Fruit fly (Drosophila melanogaster) whole organism, embryonic: ENCODE measurements around the gene CG7342.

Experiments
- Abd-B ChIP-seq: fragments of 200-800 bp; sonication (Bioruptor generic); optimal IDR thresholded peaks from 2 replicates; lab custom pipeline; 2018; ENCODE audit warnings: missing biosample characterization, mild to moderate bottlenecking, missing genetic modification characterization, moderate library complexity
- Asciz ChIP-seq: fragments of 200-800 bp; sonication (Bioruptor generic); optimal IDR thresholded peaks from 2 replicates; lab custom pipeline; 2017; ENCODE audit warnings: missing biosample characterization, mild to moderate bottlenecking, missing genetic modification characterization, missing genetic modification reagents
- Atf-2 ChIP-seq: fragments of 200-800 bp; sonication (Bioruptor generic); optimal IDR thresholded peaks from 2 replicates; lab custom pipeline; 2016; ENCODE audit warnings: missing biosample characterization, missing genetic modification characterization
- Atf3 ChIP-seq: fragments of 200-800 bp; sonication (Bioruptor generic); optimal IDR thresholded peaks from 3 replicates; lab custom pipeline; 2016; ENCODE audit warnings: missing biosample characterization, missing genetic modification characterization
- Awh ChIP-seq: fragments of 200-800 bp; sonication (Bioruptor generic); IDR thresholded peaks from 2 replicates; pipeline ENCODE4, ENCODE4 v1.3.6; 2022; ENCODE audit warnings: missing biosample characterization, missing genetic modification characterization
- CG11093 ChIP-seq: fragments of 200-800 bp; sonication (Bioruptor generic); IDR thresholded peaks from 3 replicates; pipeline ENCODE4 v1.3.6; 2022; ENCODE audit warnings: missing biosample characterization, missing genetic modification characterization
- CG13287 ChIP-seq: fragments of 200-800 bp; sonication (Bioruptor generic); IDR thresholded peaks from 2 replicates; pipeline ENCODE4 v1.3.6; 2022; ENCODE audit warnings: missing biosample characterization, missing genetic modification characterization; ENCODE audit not compliant: partially characterized antibody
- CG1529 ChIP-seq: fragments of 200-800 bp; sonication (Bioruptor generic); optimal IDR thresholded peaks from 3 replicates; lab custom pipeline; 2018; ENCODE audit warnings: missing biosample characterization, missing genetic modification characterization
- CG16863 ChIP-seq: fragments of 200-800 bp; sonication (Bioruptor generic); optimal IDR thresholded peaks from 3 replicates; lab custom pipeline; 2016; ENCODE audit warnings: missing biosample characterization, missing genetic modification characterization
- CG17802 ChIP-seq: fragments of 200-800 bp; sonication (Bioruptor generic); optimal IDR thresholded peaks from 2 replicates; lab custom pipeline; 2018; ENCODE audit warnings: missing biosample characterization, mild to moderate bottlenecking, missing genetic modification characterization, moderate library complexity
- CG17829 ChIP-seq: fragments of 200-800 bp; optimal IDR thresholded peaks from 2 replicates; lab custom pipeline; 2019; ENCODE audit warnings: missing biosample characterization, mild to moderate bottlenecking, missing genetic modification characterization, moderate library complexity
- CG18476 ChIP-seq: fragments of 200-800 bp; sonication (Bioruptor generic); optimal IDR thresholded peaks from 2 replicates; lab custom pipeline; 2016; ENCODE audit warnings: missing biosample characterization, mild to moderate bottlenecking, missing genetic modification characterization
- CG32772 ChIP-seq: fragments of 200-800 bp; sonication (Bioruptor generic); IDR thresholded peaks from 2 replicates; pipeline ENCODE4 v1.3.6; 2022; ENCODE audit warnings: missing biosample characterization, missing genetic modification characterization
- CG4854 ChIP-seq: fragments of 200-800 bp; sonication (Bioruptor generic); optimal IDR thresholded peaks from 2 replicates; lab custom pipeline; 2016; ENCODE audit warnings: missing biosample characterization, missing genetic modification characterization, inconsistent platforms
- CG5180 ChIP-seq: fragments of 200-800 bp; sonication (Bioruptor generic); optimal IDR thresholded peaks from 3 replicates; lab custom pipeline; 2017; ENCODE audit warnings: missing biosample characterization, missing genetic modification characterization, mild to moderate bottlenecking, moderate library complexity, missing genetic modification reagents
- CG7271 ChIP-seq: fragments of 200-800 bp; sonication (Bioruptor generic); optimal IDR thresholded peaks from 2 replicates; lab custom pipeline; 2018; ENCODE audit warnings: missing biosample characterization, mild to moderate bottlenecking, missing genetic modification characterization, moderate library complexity
- CG7987 ChIP-seq: fragments of 200-800 bp; sonication (Bioruptor generic); optimal IDR thresholded peaks from 2 replicates; lab custom pipeline; 2018; ENCODE audit warnings: missing biosample characterization, mild to moderate bottlenecking, missing genetic modification characterization, moderate library complexity
- CG9727 ChIP-seq: fragments of 200-800 bp; sonication (Bioruptor generic); optimal IDR thresholded peaks from 3 replicates; lab custom pipeline; 2017; ENCODE audit warnings: missing biosample characterization, mild to moderate bottlenecking, missing genetic modification characterization
- CTCF ChIP-seq: fragments of 200-800 bp; sonication (Bioruptor generic); optimal IDR thresholded peaks from 2 replicates; lab custom pipeline; 2017; ENCODE audit warnings: missing biosample characterization, mild to moderate bottlenecking, missing genetic modification characterization, moderate library complexity
- Dref ChIP-seq: fragments of 200-800 bp; sonication (Bioruptor generic); IDR thresholded peaks from 2 replicates; pipeline ENCODE4 v1.3.6; 2022; ENCODE audit warnings: missing biosample characterization, missing genetic modification characterization
- Drgx ChIP-seq: fragments of 200-800 bp; sonication (Bioruptor generic); IDR thresholded peaks from 2 replicates; pipeline ENCODE4 v1.3.6; 2022; ENCODE audit warnings: missing biosample characterization, missing genetic modification characterization
- HLH4C ChIP-seq: fragments of 200-800 bp; sonication (Bioruptor generic); IDR thresholded peaks from 3 replicates; pipeline ENCODE4 v1.3.6; 2022; ENCODE audit warnings: missing biosample characterization, missing genetic modification characterization; ENCODE audit not compliant: partially characterized antibody
- HLHmδ ChIP-seq: fragments of 200-800 bp; sonication (Bioruptor generic); optimal IDR thresholded peaks from 2 replicates; lab custom pipeline; 2018; ENCODE audit warnings: missing biosample characterization, mild to moderate bottlenecking, missing genetic modification characterization, moderate library complexity
- HmgZ ChIP-seq: fragments of 200-800 bp; sonication (Bioruptor generic); optimal IDR thresholded peaks from 2 replicates; lab custom pipeline; 2018; ENCODE audit warnings: missing biosample characterization, mild to moderate bottlenecking, missing genetic modification characterization
- Hr3 ChIP-seq: fragments of 200-800 bp; sonication (Bioruptor generic); optimal IDR thresholded peaks from 3 replicates; lab custom pipeline; 2016; ENCODE audit warnings: missing biosample characterization, missing genetic modification characterization
- Hr39 ChIP-seq: fragments of >200 bp; optimal IDR thresholded peaks from 2 replicates; lab custom pipeline; 2017
- Lhr ChIP-seq: fragments of 200-800 bp; sonication (Bioruptor generic); optimal IDR thresholded peaks from 3 replicates; lab custom pipeline; 2017; ENCODE audit warnings: mild to moderate bottlenecking, missing biosample characterization, missing genetic modification reagents, missing genetic modification characterization
- Mad ChIP-seq: fragments of 200-800 bp; sonication (Bioruptor generic); optimal IDR thresholded peaks from 2 replicates; lab custom pipeline; 2016; ENCODE audit warnings: missing biosample characterization, missing genetic modification characterization
- NK7.1 ChIP-seq: fragments of 200-800 bp; sonication (Bioruptor generic); optimal IDR thresholded peaks from 3 replicates; lab custom pipeline; 2016; ENCODE audit warnings: missing biosample characterization, missing genetic modification characterization
- Neu2 ChIP-seq: fragments of 200-800 bp; sonication (Bioruptor generic); optimal IDR thresholded peaks from 3 replicates; lab custom pipeline; 2016; ENCODE audit warnings: missing biosample characterization, missing genetic modification characterization, borderline replicate concordance
- Opbp ChIP-seq: fragments of 200-800 bp; sonication (Bioruptor generic); IDR thresholded peaks from 3 replicates; pipeline ENCODE4 v1.3.6; 2022; ENCODE audit warnings: missing biosample characterization, missing genetic modification characterization; ENCODE audit not compliant: partially characterized antibody
- Optix ChIP-seq: fragments of 200-800 bp; sonication (Bioruptor generic); IDR thresholded peaks from 3 replicates; pipeline ENCODE4 v1.3.6; 2022; ENCODE audit warnings: missing biosample characterization, missing genetic modification characterization
- PHDP ChIP-seq: fragments of 200-800 bp; sonication (Bioruptor generic); optimal IDR thresholded peaks from 3 replicates; lab custom pipeline; 2018; ENCODE audit warnings: missing biosample characterization, mild to moderate bottlenecking, missing genetic modification characterization, moderate library complexity
- Tbp ChIP-seq: fragments of >200 bp; optimal IDR thresholded peaks from 2 replicates; lab custom pipeline; 2018; ENCODE audit warnings: missing biosample characterization, missing genetic modification characterization
- cg ChIP-seq: fragments of 200-800 bp; sonication (Bioruptor generic); optimal IDR thresholded peaks from 3 replicates; lab custom pipeline; 2019; ENCODE audit warnings: missing biosample characterization, mild to moderate bottlenecking, missing genetic modification characterization, moderate library complexity
- croc ChIP-seq: fragments of 200-800 bp; sonication (Bioruptor generic); conservative IDR thresholded peaks from 3 replicates; pipeline ENCODE4 v1.3.6; 2022; ENCODE audit warnings: missing biosample characterization, missing genetic modification characterization
- esg ChIP-seq: fragments of 200-800 bp; sonication (Bioruptor generic); conservative IDR thresholded peaks from 2 replicates; pipeline ENCODE4 v1.3.6; 2022; ENCODE audit warnings: missing biosample characterization, missing genetic modification characterization
- exex ChIP-seq: fragments of 200-800 bp; sonication (Bioruptor generic); optimal IDR thresholded peaks from 4 replicates; lab custom pipeline; 2018; ENCODE audit warnings: missing biosample characterization, mild to moderate bottlenecking, missing genetic modification characterization, moderate library complexity
- eyg ChIP-seq: fragments of 200-800 bp; sonication (Bioruptor generic); optimal IDR thresholded peaks from 3 replicates; lab custom pipeline; 2016; ENCODE audit warnings: missing biosample characterization, missing genetic modification characterization
- fd96Cb ChIP-seq: fragments of 200-800 bp; sonication (Bioruptor generic); optimal IDR thresholded peaks from 2 replicates; lab custom pipeline; 2018; ENCODE audit warnings: missing biosample characterization, mild to moderate bottlenecking, missing genetic modification characterization, moderate library complexity
- ftz-f1 ChIP-seq: fragments of 200-800 bp; sonication (Bioruptor generic); optimal IDR thresholded peaks from 2 replicates; lab custom pipeline; 2016; ENCODE audit warnings: missing biosample characterization, missing genetic modification characterization
- gcm2 ChIP-seq: fragments of 200-800 bp; sonication (Bioruptor generic); optimal IDR thresholded peaks from 2 replicates; lab custom pipeline; 2016; ENCODE audit warnings: missing biosample characterization, missing genetic modification characterization
- ham ChIP-seq: fragments of 200-800 bp; sonication (Bioruptor generic); IDR thresholded peaks from 2 replicates; pipeline ENCODE4 v1.3.6; 2022; ENCODE audit warnings: missing biosample characterization, missing genetic modification characterization
- nmo ChIP-seq: fragments of 200-800 bp; sonication (Bioruptor generic); optimal IDR thresholded peaks from 2 replicates; lab custom pipeline; 2018; ENCODE audit warnings: missing biosample characterization, mild to moderate bottlenecking, missing genetic modification characterization, moderate library complexity
- pan ChIP-seq, 4 experiments: fragments of >200 bp in 3 of 4; fragments of 200-800 bp in 1 of 4; sonication (Bioruptor generic) in 1 of 4; optimal IDR thresholded peaks in 3 of 4; IDR thresholded peaks in 1 of 4; 2 replicates each; pipeline versions ENCODE4 v1.3.6 to Lab custom; 2017 to 2022; ENCODE audit warnings: missing biosample characterization in 2 of 4, missing genetic modification characterization in 2 of 4, mixed read lengths in 1 of 4
- row ChIP-seq: fragments of 200-800 bp; sonication (Bioruptor generic); IDR thresholded peaks from 3 replicates; pipeline ENCODE4 v1.3.6; 2022; ENCODE audit warnings: missing biosample characterization, missing genetic modification characterization
- salm ChIP-seq: fragments of 200-800 bp; sonication (Bioruptor generic); optimal IDR thresholded peaks from 2 replicates; lab custom pipeline; 2018; ENCODE audit warnings: missing biosample characterization, mild to moderate bottlenecking, missing genetic modification characterization
- stwl ChIP-seq: fragments of 200-800 bp; sonication (Bioruptor generic); optimal IDR thresholded peaks from 3 replicates; lab custom pipeline; 2018; ENCODE audit warnings: missing biosample characterization, mild to moderate bottlenecking, missing genetic modification characterization, moderate library complexity
- tio ChIP-seq: fragments of 200-800 bp; sonication (Bioruptor generic); optimal IDR thresholded peaks from 2 replicates; lab custom pipeline; 2017; ENCODE audit warnings: missing biosample characterization, missing genetic modification characterization, inconsistent platforms
- ttk ChIP-seq: fragments of 200-800 bp; sonication (Bioruptor generic); IDR thresholded peaks from 2 replicates; pipeline ENCODE4 v2.1.2; 2022; ENCODE audit warnings: missing biosample characterization, missing genetic modification characterization
- unpg ChIP-seq: fragments of 200-800 bp; sonication (Bioruptor generic); optimal IDR thresholded peaks from 3 replicates; lab custom pipeline; 2018; ENCODE audit warnings: missing biosample characterization, mild to moderate bottlenecking, missing genetic modification characterization, moderate library complexity
- zfh1 ChIP-seq: fragments of 200-800 bp; sonication (Bioruptor generic); IDR thresholded peaks from 3 replicates; pipeline ENCODE4 v1.3.6; 2022; ENCODE audit warnings: missing biosample characterization, missing genetic modification characterization

CG7342 gene

DNA sequence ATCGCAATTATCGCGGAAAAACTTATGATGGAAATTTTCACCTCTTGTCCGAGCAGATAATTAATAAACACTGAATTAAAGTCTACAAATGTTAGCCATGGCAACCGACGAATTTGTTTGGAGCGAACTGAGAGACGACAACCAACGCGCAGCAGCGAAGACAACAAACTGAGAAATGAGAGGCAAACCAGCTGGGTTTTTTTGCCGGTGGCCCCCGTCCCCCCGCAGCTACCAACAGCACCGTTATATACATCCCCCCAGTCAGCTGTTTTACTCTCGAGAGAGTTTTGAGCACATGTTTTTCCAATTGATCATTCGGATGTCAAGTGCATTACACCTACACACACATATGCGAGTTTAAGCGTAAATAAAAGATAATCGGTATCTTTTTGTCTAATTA, 37.9 kb downstream of the CG7342 start (continued):
- TF ChIP-seq eyg (no peak), ttk (GFP tag; lab: Robert Waterston, UW) (peak; percentile 50; the same call in 1 of the 2 replicates), ham (GFP tag; lab: Robert Waterston, UW) (no peak), HLHmδ (GFP tag; lab: Kevin White, UChicago) (no peak), CG32772 (GFP tag; lab: Robert Waterston, UW) (no peak), Mad (GFP tag; lab: Kevin White, UChicago) (no peak), stwl (no peak), NK7.1 (GFP tag; lab: Kevin White, UChicago) (no peak), Neu2 (GFP tag; lab: Kevin White, UChicago) (no peak), CG13287 (peak; percentile 52), CG16863 (no peak), Opbp (GFP tag; lab: Robert Waterston, UW) (0 out of 3 replicates have a peak, but pooled peaks have one; percentile 21), CG4854 (no peak), Drgx (no peak), exex (tag; lab: Kevin White, UChicago) (no peak), nmo (GFP tag; lab: Kevin White, UChicago) (no peak), unpg (GFP tag; lab: Kevin White, UChicago) (no peak), CG9727 (GFP tag; lab: Kevin White, UChicago) (no peak), Dref (0 out of 2 replicates have a peak, but pooled peaks have one; percentile 22), Tbp (GFP tag; lab: Kevin White, UChicago) (no peak), Abd-B (GFP tag; lab: Kevin White, UChicago) (no peak), fd96Cb (no peak), croc (GFP tag; lab: Robert Waterston, UW) (no peak), HLH4C (GFP tag; lab: Robert Waterston, UW) (no peak), salm (tag; lab: Kevin White, UChicago) (no peak), CG17829 (tag; lab: Kevin White, UChicago) (no peak), CG1529 (GFP tag; lab: Kevin White, UChicago) (no peak), CG7987 (no peak), pan (optimal IDR thresholded peaks at IDR 0.05; lab: Kevin White, UChicago) (no peak), pan (GFP tag; optimal IDR thresholded peaks at IDR 0.05 in 1 of 2, IDR thresholded peaks at IDR 0.05 in 1 of 2) (no peak), CG7271 (tag; lab: Kevin White, UChicago) (no peak), CTCF (GFP tag; lab: Kevin White, UChicago) (no peak), CG18476 (GFP tag; lab: Kevin White, UChicago) (no peak), Awh (GFP tag; lab: Robert Waterston, UW) (no peak), CG17802 (no peak), cg (GFP tag; lab: Kevin White, UChicago) (peak; percentile 66), HmgZ (tag; lab: Kevin White, UChicago) (peak; percentile 8), gcm2 (GFP tag; lab: Kevin White, UChicago) (no peak), zfh1 (no peak), ftz-f1 (GFP tag; lab: Kevin White, UChicago) (peak; percentile 50), Hr39 (lab: Kevin White, UChicago) (no peak), PHDP (peak; percentile 33), CG5180 (peak; percentile 42), CG11093 (no peak), Asciz (GFP tag; lab: Kevin White, UChicago) (no peak), row (GFP tag; lab: Robert Waterston, UW) (peak; percentile 16; the same call in 1 of the 3 replicates), Lhr (GFP tag; lab: Kevin White, UChicago) (no peak), Hr3 (no peak), Optix (GFP tag; lab: Robert Waterston, UW) (no peak), Atf3 (GFP tag; lab: Kevin White, UChicago) (no peak), Atf-2 (no peak), esg (GFP tag; lab: Robert Waterston, UW) (no peak), tio (GFP tag; lab: Kevin White, UChicago) (no peak)
